Fruit fly (Drosophila melanogaster) whole organism, embryonic: ENCODE measurements around the gene CG12398.

Source experiments
- Abd-B ChIP-seq: fragments of 200-800 bp; sonication (Bioruptor generic); optimal IDR thresholded peaks from 2 replicates; lab custom pipeline; 2018; ENCODE audit warnings: missing biosample characterization, mild to moderate bottlenecking, missing genetic modification characterization, moderate library complexity
- CG10979 ChIP-seq: fragments of 200-800 bp; sonication (Bioruptor generic); optimal IDR thresholded peaks from 2 replicates; lab custom pipeline; 2018; ENCODE audit warnings: missing biosample characterization, mild to moderate bottlenecking, missing genetic modification characterization, moderate library complexity
- CG13296 ChIP-seq: fragments of 200-800 bp; sonication (Bioruptor generic); optimal IDR thresholded peaks from 3 replicates; lab custom pipeline; 2018; ENCODE audit warnings: missing biosample characterization, mild to moderate bottlenecking, missing genetic modification characterization
- CG1792 ChIP-seq: fragments of 200-800 bp; sonication (Bioruptor generic); optimal IDR thresholded peaks from 2 replicates; lab custom pipeline; 2016; ENCODE audit warnings: missing biosample characterization, missing genetic modification characterization
- CG18619 ChIP-seq: fragments of 200-800 bp; sonication (Bioruptor generic); optimal IDR thresholded peaks from 3 replicates; lab custom pipeline; 2017; ENCODE audit warnings: missing biosample characterization, mild to moderate bottlenecking, missing genetic modification characterization
- CG2678 ChIP-seq: fragments of 200-800 bp; sonication (Bioruptor generic); optimal IDR thresholded peaks from 3 replicates; lab custom pipeline; 2019; ENCODE audit warnings: missing biosample characterization, mild to moderate bottlenecking, missing genetic modification characterization, moderate library complexity
- CG2712 ChIP-seq: fragments of 200-800 bp; optimal IDR thresholded peaks from 3 replicates; lab custom pipeline; 2019; ENCODE audit warnings: missing biosample characterization, mild to moderate bottlenecking, missing genetic modification characterization, moderate library complexity
- CG31441 ChIP-seq: fragments of 200-800 bp; sonication (Bioruptor generic); IDR thresholded peaks from 2 replicates; pipeline ENCODE4 v1.3.6; 2022; ENCODE audit warnings: missing biosample characterization, missing genetic modification characterization
- CG34376 ChIP-seq: fragments of 200-800 bp; sonication (Bioruptor generic); optimal IDR thresholded peaks from 2 replicates; lab custom pipeline; 2018; ENCODE audit warnings: missing biosample characterization, mild to moderate bottlenecking, missing genetic modification characterization
- CG4328 ChIP-seq: fragments of 200-800 bp; sonication (Bioruptor generic); optimal IDR thresholded peaks from 3 replicates; lab custom pipeline; 2017; ENCODE audit warnings: missing biosample characterization, missing genetic modification reagents, missing genetic modification characterization
- CG6813 ChIP-seq: fragments of 200-800 bp; sonication (Bioruptor generic); optimal IDR thresholded peaks from 2 replicates; lab custom pipeline; 2017; ENCODE audit warnings: missing biosample characterization, missing genetic modification characterization, mild to moderate bottlenecking, moderate library complexity, missing genetic modification reagents
- CG8478 ChIP-seq: fragments of >200 bp; optimal IDR thresholded peaks from 2 replicates; lab custom pipeline; 2018
- CTCF ChIP-seq: fragments of 200-800 bp; sonication (Bioruptor generic); optimal IDR thresholded peaks from 2 replicates; lab custom pipeline; 2017; ENCODE audit warnings: missing biosample characterization, mild to moderate bottlenecking, missing genetic modification characterization, moderate library complexity
- Dll ChIP-seq: fragments of 200-800 bp; sonication (Bioruptor generic); IDR thresholded peaks from 4 replicates; pipeline ENCODE4 v1.3.6; 2022; ENCODE audit warnings: missing biosample characterization, missing genetic modification characterization; ENCODE audit not compliant: partially characterized antibody
- Doc3 ChIP-seq: fragments of 200-800 bp; sonication (Bioruptor generic); IDR thresholded peaks from 3 replicates; pipeline ENCODE4 v1.3.6; 2022; ENCODE audit warnings: missing biosample characterization, missing genetic modification characterization; ENCODE audit not compliant: partially characterized antibody
- E2f2 ChIP-seq: fragments of 200-800 bp; sonication (Bioruptor generic); IDR thresholded peaks from 2 replicates; pipeline ENCODE4 v1.3.6; 2022; ENCODE audit warnings: missing biosample characterization, missing genetic modification characterization
- Hmr ChIP-seq: fragments of 200-800 bp; sonication (Bioruptor generic); optimal IDR thresholded peaks from 3 replicates; lab custom pipeline; 2017; ENCODE audit warnings: mild to moderate bottlenecking, missing biosample characterization, missing genetic modification reagents, missing genetic modification characterization
- Kr ChIP-seq: fragments of 200-800 bp; sonication (Bioruptor generic); optimal IDR thresholded peaks from 2 replicates; lab custom pipeline; 2017; ENCODE audit warnings: missing biosample characterization, mild to moderate bottlenecking, missing genetic modification characterization
- Med ChIP-seq: fragments of 200-800 bp; sonication (Bioruptor generic); peaks from one replicate; lab custom pipeline; 2016; ENCODE audit warnings: missing biosample characterization, missing genetic modification characterization, mild to moderate bottlenecking, inconsistent platforms, moderate library complexity
- NFAT ChIP-seq: fragments of 200-800 bp; sonication (Bioruptor generic); IDR thresholded peaks from 2 replicates; pipeline ENCODE4 v1.3.6; 2022; ENCODE audit warnings: missing biosample characterization, missing genetic modification characterization
- Rx ChIP-seq: fragments of 200-800 bp; sonication (Bioruptor generic); IDR thresholded peaks from 2 replicates; pipeline ENCODE4 v1.3.6; 2022; ENCODE audit warnings: missing biosample characterization, missing genetic modification characterization
- ap ChIP-seq: fragments of 200-800 bp; sonication (Bioruptor generic); IDR thresholded peaks from 2 replicates; pipeline ENCODE4 v1.3.6; 2022; ENCODE audit warnings: missing biosample characterization, missing genetic modification characterization
- bsh ChIP-seq, 2 experiments: fragments of 200-800 bp; sonication (Bioruptor generic); optimal IDR thresholded peaks; 2 replicates each; lab custom pipeline; 2017 to 2018; ENCODE audit warnings: mild to moderate bottlenecking in 2 of 2, missing biosample characterization in 2 of 2, missing genetic modification characterization in 2 of 2, moderate library complexity in 1 of 2
- cato ChIP-seq: fragments of 200-800 bp; sonication (Bioruptor generic); optimal IDR thresholded peaks from 2 replicates; lab custom pipeline; 2016; ENCODE audit warnings: missing biosample characterization, missing genetic modification characterization, borderline replicate concordance
- chinmo ChIP-seq: fragments of 200-800 bp; sonication (Bioruptor generic); IDR thresholded peaks from 4 replicates; pipeline ENCODE4 v1.3.6; 2022; ENCODE audit warnings: missing biosample characterization, missing genetic modification characterization; ENCODE audit not compliant: partially characterized antibody
- dati ChIP-seq: fragments of 200-800 bp; sonication (Bioruptor generic); IDR thresholded peaks from 2 replicates; pipeline ENCODE4 v1.3.6; 2022; ENCODE audit warnings: missing biosample characterization, missing genetic modification characterization
- dmrt99B ChIP-seq: fragments of 200-800 bp; sonication (Bioruptor generic); optimal IDR thresholded peaks from 2 replicates; lab custom pipeline; 2018; ENCODE audit warnings: missing biosample characterization, mild to moderate bottlenecking, missing genetic modification characterization, moderate library complexity
- eve ChIP-seq, 2 experiments: fragments of >200 bp; optimal IDR thresholded peaks; 2 replicates each; lab custom pipeline; 2017; ENCODE audit warnings: missing biosample characterization in 2 of 2, missing genetic modification characterization in 2 of 2
- fd102C ChIP-seq: fragments of 200-800 bp; sonication (Bioruptor generic); optimal IDR thresholded peaks from 2 replicates; lab custom pipeline; 2018; ENCODE audit warnings: missing biosample characterization, mild to moderate bottlenecking, missing genetic modification characterization, moderate library complexity
- fd96Cb ChIP-seq: fragments of 200-800 bp; sonication (Bioruptor generic); optimal IDR thresholded peaks from 2 replicates; lab custom pipeline; 2018; ENCODE audit warnings: missing biosample characterization, mild to moderate bottlenecking, missing genetic modification characterization, moderate library complexity
- gcm ChIP-seq: fragments of 200-800 bp; sonication (Bioruptor generic); optimal IDR thresholded peaks from 2 replicates; lab custom pipeline; 2019; ENCODE audit warnings: missing biosample characterization, mild to moderate bottlenecking, missing genetic modification characterization, moderate library complexity
- gem ChIP-seq: fragments of 200-800 bp; sonication (Bioruptor generic); optimal IDR thresholded peaks from 2 replicates; lab custom pipeline; 2019; ENCODE audit warnings: missing biosample characterization, mild to moderate bottlenecking, missing genetic modification characterization, moderate library complexity
- grau ChIP-seq: fragments of 200-800 bp; optimal IDR thresholded peaks from 3 replicates; lab custom pipeline; 2019; ENCODE audit warnings: missing biosample characterization, mild to moderate bottlenecking, missing genetic modification characterization, moderate library complexity
- gsb ChIP-seq: fragments of 200-800 bp; sonication (Bioruptor generic); IDR thresholded peaks from 2 replicates; pipeline ENCODE4 v1.3.6; 2022; ENCODE audit warnings: missing biosample characterization, missing genetic modification characterization
- her ChIP-seq: fragments of 200-800 bp; sonication (Bioruptor generic); optimal IDR thresholded peaks from 2 replicates; lab custom pipeline; 2016; ENCODE audit warnings: missing biosample characterization, missing genetic modification characterization
- kni ChIP-seq: fragments of 200-800 bp; sonication (Bioruptor generic); optimal IDR thresholded peaks from 3 replicates; lab custom pipeline; 2017; ENCODE audit warnings: mild to moderate bottlenecking, missing biosample characterization, missing genetic modification reagents, missing genetic modification characterization
- lab ChIP-seq: fragments of 200-800 bp; sonication (Bioruptor generic); optimal IDR thresholded peaks from 3 replicates; lab custom pipeline; 2017; ENCODE audit warnings: missing biosample characterization, missing genetic modification characterization, mild to moderate bottlenecking, moderate library complexity, missing genetic modification reagents
- lola ChIP-seq, 3 experiments: fragments of >200 bp in 2 of 3; fragments of 200-800 bp in 1 of 3; sonication (Bioruptor generic) in 1 of 3; optimal IDR thresholded peaks; 2 replicates each; lab custom pipeline; 2017 to 2019; ENCODE audit warnings: missing biosample characterization in 3 of 3, missing genetic modification characterization in 3 of 3, mild to moderate bottlenecking in 1 of 3, moderate library complexity in 1 of 3
- mirr ChIP-seq: fragments of 200-800 bp; sonication (Bioruptor generic); optimal IDR thresholded peaks from 3 replicates; lab custom pipeline; 2018; ENCODE audit warnings: missing biosample characterization, mild to moderate bottlenecking, missing genetic modification characterization
- odd ChIP-seq: fragments of 200-800 bp; sonication (Bioruptor generic); optimal IDR thresholded peaks from 2 replicates; lab custom pipeline; 2017; ENCODE audit warnings: missing biosample characterization, mild to moderate bottlenecking, missing genetic modification characterization
- pita ChIP-seq: fragments of 200-800 bp; sonication (Bioruptor generic); optimal IDR thresholded peaks from 2 replicates; lab custom pipeline; 2017; ENCODE audit warnings: missing biosample characterization, mild to moderate bottlenecking, missing genetic modification characterization
- repo ChIP-seq: fragments of 200-800 bp; sonication (Bioruptor generic); optimal IDR thresholded peaks from 2 replicates; lab custom pipeline; 2016; ENCODE audit warnings: missing biosample characterization, missing genetic modification characterization
- rib ChIP-seq: fragments of 200-800 bp; sonication (Bioruptor generic); IDR thresholded peaks from 2 replicates; pipeline ENCODE4 v1.3.6; 2022; ENCODE audit warnings: missing biosample characterization, missing genetic modification characterization
- run ChIP-seq: fragments of 200-800 bp; sonication (Bioruptor generic); optimal IDR thresholded peaks from 3 replicates; lab custom pipeline; 2018; ENCODE audit warnings: missing biosample characterization, mild to moderate bottlenecking, missing genetic modification characterization
- slbo ChIP-seq: fragments of 200-800 bp; sonication (Bioruptor generic); IDR thresholded peaks from 2 replicates; pipeline ENCODE4 v1.3.6; 2022; ENCODE audit warnings: missing biosample characterization, missing genetic modification characterization
- slp2 ChIP-seq: fragments of 200-800 bp; sonication (Bioruptor generic); optimal IDR thresholded peaks from 2 replicates; lab custom pipeline; 2016; ENCODE audit warnings: missing biosample characterization, missing genetic modification characterization
- sqz ChIP-seq: fragments of 200-800 bp; sonication (Bioruptor generic); optimal IDR thresholded peaks from 3 replicates; lab custom pipeline; 2018; ENCODE audit warnings: missing biosample characterization, mild to moderate bottlenecking, missing genetic modification characterization
- stwl ChIP-seq: fragments of 200-800 bp; sonication (Bioruptor generic); optimal IDR thresholded peaks from 3 replicates; lab custom pipeline; 2018; ENCODE audit warnings: missing biosample characterization, mild to moderate bottlenecking, missing genetic modification characterization, moderate library complexity

The CG12398 gene

dm6 chrX:14922396-14923276, 9.0 kb upstream of the CG12398 start (continued):
- TF ChIP-seq CG31441 (0 out of 2 replicates have a peak, but pooled peaks have one; percentile 14), bsh (GFP tag; optimal IDR thresholded peaks at IDR 0.05; lab: Kevin White, UChicago) (peak; percentile 9 to 30), run (tag; lab: Kevin White, UChicago) (no peak), grau (tag; lab: Kevin White, UChicago) (peak; percentile 55), CG2712 (peak; percentile 18), gsb (GFP tag; lab: Robert Waterston, UW) (no peak), Med (peak; percentile 53), CG2678 (tag; lab: Kevin White, UChicago) (peak; percentile 3), Doc3 (GFP tag; lab: Robert Waterston, UW) (no peak), odd (no peak), fd96Cb (tag; lab: Kevin White, UChicago) (peak; percentile 0), CG4328 (GFP tag; lab: Kevin White, UChicago) (no peak), gem (peak; percentile 26), dmrt99B (tag; lab: Kevin White, UChicago) (peak; percentile 19), eve (GFP tag; optimal IDR thresholded peaks at IDR 0.05; lab: Kevin White, UChicago) (peak in 1 of 2 experiments; percentile 37), Dll (GFP tag; lab: Robert Waterston, UW) (no peak), CG18619 (GFP tag; lab: Kevin White, UChicago) (no peak), sqz (GFP tag; lab: Kevin White, UChicago) (peak; percentile 63), dati (no peak), CG1792 (GFP tag; lab: Kevin White, UChicago) (no peak), ap (GFP tag; lab: Robert Waterston, UW) (no peak), Kr (GFP tag; lab: Kevin White, UChicago) (no peak), CG8478 (no peak)
- TF ChIP-seq, all 482 proteins: peak for 18

- TF ChIP-seq CG6813 (GFP tag; lab: Kevin White, UChicago) (peak; percentile 23), cato (no peak), NFAT (GFP tag; lab: Robert Waterston, UW) (no peak), gcm (GFP tag; lab: Kevin White, UChicago) (peak; percentile 15), Rx (GFP tag; lab: Robert Waterston, UW) (no peak), slbo (GFP tag; lab: Robert Waterston, UW) (no peak), chinmo (0 out of 4 replicates have a peak, but pooled peaks have one; percentile 11), E2f2 (no peak), pita (GFP tag; lab: Kevin White, UChicago) (peak; percentile 23), lola (GFP tag; optimal IDR thresholded peaks at IDR 0.05; lab: Kevin White, UChicago) (no peak), repo (GFP tag; lab: Kevin White, UChicago) (no peak), lab (GFP tag; lab: Kevin White, UChicago) (peak; percentile 28), CG4328 (GFP tag; lab: Kevin White, UChicago) (no peak), CTCF (peak; percentile 90), CG10979 (tag; lab: Kevin White, UChicago) (peak; percentile 45), stwl (tag; lab: Kevin White, UChicago) (peak; percentile 21), her (no peak), rib (no peak), kni (GFP tag; lab: Kevin White, UChicago) (peak; percentile 2), slp2 (GFP tag; lab: Kevin White, UChicago) (no peak), mirr (peak; percentile 66), CG2678 (tag; lab: Kevin White, UChicago) (peak; percentile 52), CG13296 (GFP tag; lab: Kevin White, UChicago) (peak; percentile 12), CG34376 (GFP tag; lab: Kevin White, UChicago) (peak; percentile 70), fd102C (no peak), Abd-B (peak; percentile 25), Hmr (GFP tag; lab: Kevin White, UChicago) (peak; percentile 26)
Observed at dm6 chrX:14918750-14919247, 5.2 kb upstream of the CG12398 start, which contains the start of gene Eo. TSS of gene Eo (minus strand) at chrX:14918800.
